Worm (Caenorhabditis elegans) whole organism, L4/young adult: ENCODE data around the gene rab-33.

ENCODE experiments used
- W03F9.2 ChIP-seq: fragments of 150-350 bp; optimal IDR thresholded peaks from 2 replicates; lab custom pipeline; 2014; ENCODE audit warnings: missing biosample characterization, missing genetic modification characterization
- dao-5 ChIP-seq: sonication (generic microtip); optimal IDR thresholded peaks from 2 replicates; lab custom pipeline; 2016; ENCODE audit warnings: missing genotype, missing genetic modification characterization, moderate library complexity, missing compliant biosample characterization
- him-1 ChIP-seq: sonication (generic microtip); optimal IDR thresholded peaks from 2 replicates; lab custom pipeline; 2016; ENCODE audit warnings: missing genotype, missing genetic modification reagents, missing genetic modification characterization, missing compliant biosample characterization

- TF ChIP-seq him-1: no peak
- TF ChIP-seq W03F9.2: no peak
- TF ChIP-seq dao-5 (tag; lab: Kevin White, UChicago): no peak
Observed at ce11 chrIII:10462935-10463548, 40.6 kb downstream of the rab-33 start.
